Worm (Caenorhabditis elegans) whole organism, early embryonic: ENCODE measurements around the gene K10D2.8.

Source experiments
- B0310.2 ChIP-seq: sonication (generic microtip); optimal IDR thresholded peaks from 2 replicates; lab custom pipeline; 2016; ENCODE audit warnings: mild to moderate bottlenecking, missing genetic modification characterization, missing compliant biosample characterization
- F13C5.2 ChIP-seq: sonication (generic microtip); optimal IDR thresholded peaks from 2 replicates; lab custom pipeline; 2017; ENCODE audit warnings: mild to moderate bottlenecking, missing genetic modification characterization, inconsistent platforms, missing compliant biosample characterization
- aly-1 ChIP-seq: sonication (generic microtip); optimal IDR thresholded peaks from 2 replicates; lab custom pipeline; 2016; ENCODE audit warnings: missing genetic modification characterization, missing compliant biosample characterization
- ama-1 ChIP-seq: fragments of 150-350 bp; optimal IDR thresholded peaks from 2 replicates; lab custom pipeline; 2014
- ceh-13 ChIP-seq: fragments of 200-800 bp; sonication (Bioruptor generic); optimal IDR thresholded peaks from 2 replicates; lab custom pipeline; 2018; ENCODE audit warnings: mild to moderate bottlenecking, missing genetic modification characterization, missing compliant biosample characterization
- ceh-36 ChIP-seq: sonication (generic microtip); optimal IDR thresholded peaks from 2 replicates; lab custom pipeline; 2016; ENCODE audit warnings: missing genetic modification characterization, inconsistent platforms, missing compliant biosample characterization
- ets-7 ChIP-seq: sonication (generic microtip); optimal IDR thresholded peaks from 2 replicates; lab custom pipeline; 2016; ENCODE audit warnings: missing genotype, missing genetic modification characterization, missing compliant biosample characterization
- flt-1 ChIP-seq: fragments of 200-800 bp; sonication (Bioruptor generic); IDR thresholded peaks from 2 replicates; pipeline ENCODE4 v1.3.6; 2022; ENCODE audit warnings: missing genetic modification characterization, missing compliant biosample characterization
- hmbx-1 ChIP-seq: sonication (generic microtip); optimal IDR thresholded peaks from 2 replicates; lab custom pipeline; 2016; ENCODE audit warnings: mild to moderate bottlenecking, missing genetic modification characterization, missing compliant biosample characterization
- hmg-4 ChIP-seq: fragments of 200-800 bp; sonication (Bioruptor generic); optimal IDR thresholded peaks from 2 replicates; lab custom pipeline; 2018; ENCODE audit warnings: mild to moderate bottlenecking, missing genetic modification characterization, missing compliant biosample characterization
- hnd-1 ChIP-seq: sonication (generic microtip); optimal IDR thresholded peaks from 2 replicates; lab custom pipeline; 2016; ENCODE audit warnings: missing genetic modification characterization, missing compliant biosample characterization
- pes-1 ChIP-seq: fragments of 200-800 bp; sonication (Bioruptor generic); IDR thresholded peaks from 2 replicates; pipeline ENCODE4 v1.3.6; 2022; ENCODE audit warnings: missing genetic modification reagents, missing genetic modification characterization, missing compliant biosample characterization
- scrt-1 ChIP-seq: fragments of 200-800 bp; sonication (Bioruptor generic); IDR thresholded peaks from 2 replicates; pipeline ENCODE4 v1.3.6; 2022; ENCODE audit warnings: missing genetic modification characterization, missing compliant biosample characterization
- sea-1 ChIP-seq: fragments of 200-800 bp; sonication (Bioruptor generic); conservative IDR thresholded peaks from 2 replicates; pipeline ENCODE4 v1.3.6; 2022; ENCODE audit warnings: missing genetic modification characterization, missing compliant biosample characterization
- tbx-11 ChIP-seq: fragments of 200-800 bp; sonication (Bioruptor generic); IDR thresholded peaks from 2 replicates; pipeline ENCODE4 v1.3.6; 2022; ENCODE audit warnings: missing genetic modification characterization, missing compliant biosample characterization
- tbx-37 ChIP-seq: fragments of 200-800 bp; sonication (Bioruptor generic); conservative IDR thresholded peaks from 2 replicates; pipeline ENCODE4 v1.3.6; 2022; ENCODE audit warnings: missing genetic modification reagents, missing genetic modification characterization, missing compliant biosample characterization
- tra-4 ChIP-seq: sonication (generic microtip); optimal IDR thresholded peaks from 2 replicates; lab custom pipeline; 2017; ENCODE audit warnings: missing genetic modification characterization, missing compliant biosample characterization

K10D2.8 gene

DNA sequence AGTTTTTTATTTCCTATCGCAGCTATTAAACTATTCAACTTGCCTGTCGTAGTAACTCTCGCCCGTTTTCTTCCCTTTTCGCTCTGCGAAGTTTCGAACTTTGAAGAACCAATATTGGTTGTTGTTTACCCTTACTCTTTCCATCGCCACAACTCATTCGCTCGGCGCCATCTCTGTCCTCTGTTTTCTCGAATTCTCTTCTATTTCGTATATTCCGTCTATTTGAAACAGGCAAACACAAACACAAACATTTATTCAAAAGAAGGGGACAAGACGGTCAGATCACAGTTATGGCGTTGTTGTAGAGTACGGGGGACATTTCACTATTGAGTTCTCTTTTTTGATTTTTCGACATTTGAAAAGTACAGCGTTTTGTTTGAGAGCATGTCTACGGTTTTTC is 34.3 kb downstream of the K10D2.8 start:
- TF ChIP-seq ama-1 (no peak), scrt-1 (GFP tag; lab: Robert Waterston, UW) (no peak), hmbx-1 (no peak), ets-7 (tag; lab: Kevin White, UChicago) (no peak), sea-1 (GFP tag; lab: Robert Waterston, UW) (no peak), hmg-4 (GFP tag; lab: Kevin White, UChicago) (no peak), tra-4 (tag; lab: Kevin White, UChicago) (no peak), tbx-37 (GFP tag; lab: Robert Waterston, UW) (no peak), ceh-36 (tag; lab: Kevin White, UChicago) (no peak), aly-1 (tag; lab: Kevin White, UChicago) (no peak), pes-1 (GFP tag; lab: Robert Waterston, UW) (no peak), flt-1 (no peak), B0310.2 (tag; lab: Kevin White, UChicago) (no peak), tbx-11 (no peak), hnd-1 (tag; lab: Kevin White, UChicago) (no peak), F13C5.2 (tag; lab: Kevin White, UChicago) (no peak), ceh-13 (GFP tag; lab: Kevin White, UChicago) (no peak)

DNA sequence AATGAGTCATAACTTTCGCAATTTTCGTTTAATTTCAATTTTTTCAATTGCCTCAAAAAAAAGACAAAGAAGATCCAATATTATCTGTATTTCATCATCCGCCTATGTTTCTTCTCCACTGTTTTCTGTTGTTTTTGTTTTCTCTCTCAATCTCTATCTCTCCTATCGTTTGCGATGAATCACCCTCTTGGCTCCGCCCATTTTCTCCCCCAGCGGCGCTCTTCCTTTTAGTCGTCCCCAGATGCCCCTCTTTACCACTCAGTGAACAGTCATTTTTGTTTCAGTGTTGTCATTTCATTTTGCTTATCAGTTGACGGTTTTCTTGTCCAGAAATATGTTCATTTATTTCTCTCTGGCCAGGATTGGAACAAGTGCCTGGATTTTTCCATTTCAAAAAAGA is 36.4 kb downstream of the K10D2.8 start:
- no peak for TF ChIP-seq B0310.2 (tag; lab: Kevin White, UChicago)
- TF ChIP-seq aly-1 (tag; lab: Kevin White, UChicago), result no peak
- no peak for TF ChIP-seq sea-1 (GFP tag; lab: Robert Waterston, UW)
- TF ChIP-seq F13C5.2 (tag; lab: Kevin White, UChicago), result no peak
- no peak for TF ChIP-seq hnd-1 (tag; lab: Kevin White, UChicago)
- TF ChIP-seq tbx-37 (GFP tag; lab: Robert Waterston, UW), result no peak
- TF ChIP-seq pes-1 (GFP tag; lab: Robert Waterston, UW), result no peak
- no peak for TF ChIP-seq hmg-4 (GFP tag; lab: Kevin White, UChicago)
- TF ChIP-seq ceh-36 (tag; lab: Kevin White, UChicago), result no peak
- no peak for TF ChIP-seq tbx-11
- no peak for TF ChIP-seq ceh-13 (GFP tag; lab: Kevin White, UChicago)

DNA sequence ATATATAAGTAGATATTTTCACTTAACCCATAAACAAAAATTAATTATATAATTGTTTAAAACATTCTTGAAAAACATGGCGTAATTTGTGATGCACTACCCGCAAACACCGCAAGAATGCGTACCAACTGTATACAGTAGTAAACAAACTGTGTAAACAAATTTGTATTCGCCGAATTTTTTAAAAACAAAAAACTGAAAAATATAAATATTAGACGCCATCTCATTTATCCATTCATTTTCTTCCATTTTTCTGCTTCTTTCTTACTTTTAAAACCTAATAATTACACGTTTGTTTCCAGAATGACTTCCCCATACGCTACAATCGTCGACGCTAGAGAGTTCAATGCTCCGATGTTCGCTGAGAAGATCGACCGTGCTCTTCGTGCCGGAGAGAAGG is 36.8 kb downstream of the K10D2.8 start, which contains the start of gene nex-1:
TSS of gene nex-1 (plus strand) at position 301 of the 400 bp plus-strand sequence.
- no peak for TF ChIP-seq tra-4 (tag; lab: Kevin White, UChicago)
- TF ChIP-seq flt-1, result no peak
- no peak for TF ChIP-seq pes-1 (GFP tag; lab: Robert Waterston, UW)
- no peak for TF ChIP-seq F13C5.2 (tag; lab: Kevin White, UChicago)
- TF ChIP-seq tbx-11, result no peak
- no peak for TF ChIP-seq ama-1
- TF ChIP-seq hmbx-1, result no peak
- no peak for TF ChIP-seq ceh-36 (tag; lab: Kevin White, UChicago)
- no peak for TF ChIP-seq aly-1 (tag; lab: Kevin White, UChicago)
- TF ChIP-seq B0310.2 (tag; lab: Kevin White, UChicago), result no peak
- TF ChIP-seq ceh-13 (GFP tag; lab: Kevin White, UChicago), result no peak
- TF ChIP-seq sea-1 (GFP tag; lab: Robert Waterston, UW), result no peak
- no peak for TF ChIP-seq tbx-37 (GFP tag; lab: Robert Waterston, UW)
- no peak for TF ChIP-seq hmg-4 (GFP tag; lab: Kevin White, UChicago)
- TF ChIP-seq hnd-1 (tag; lab: Kevin White, UChicago), result no peak
- no peak for TF ChIP-seq ets-7 (tag; lab: Kevin White, UChicago)

ce11 chrIII:5227831-5228467 is 39.4 kb downstream of the K10D2.8 start, which contains the start of the genes C34E10.12, C34E10.10 and atp-2:
TSS of gene C34E10.12 (minus strand) at chrIII:5227881.
TSS of gene C34E10.10 (minus strand) at chrIII:5227884.
TSS of gene atp-2 (plus strand) at chrIII:5228417.
- peak; percentile 75 for TF ChIP-seq F13C5.2 (tag; lab: Kevin White, UChicago)
- TF ChIP-seq hmg-4 (GFP tag; lab: Kevin White, UChicago), result peak; percentile 14
- TF ChIP-seq scrt-1 (GFP tag; lab: Robert Waterston, UW), result no peak
- no peak for TF ChIP-seq tra-4 (tag; lab: Kevin White, UChicago)
- TF ChIP-seq B0310.2 (tag; lab: Kevin White, UChicago), result no peak
- TF ChIP-seq hnd-1 (tag; lab: Kevin White, UChicago), result no peak
- no peak for TF ChIP-seq ama-1
- no peak for TF ChIP-seq ets-7 (tag; lab: Kevin White, UChicago)
- TF ChIP-seq aly-1 (tag; lab: Kevin White, UChicago), result no peak
- TF ChIP-seq tbx-37 (GFP tag; lab: Robert Waterston, UW), result no peak
- TF ChIP-seq pes-1 (GFP tag; lab: Robert Waterston, UW), result peak; percentile 51; the same call in 1 of the 2 replicates
- TF ChIP-seq ceh-36 (tag; lab: Kevin White, UChicago), result no peak
- TF ChIP-seq flt-1, result no peak

ce11 chrIII:5228839-5229238 is 40.3 kb downstream of the K10D2.8 start:
- no peak for TF ChIP-seq hmg-4 (GFP tag; lab: Kevin White, UChicago)
- TF ChIP-seq ets-7 (tag; lab: Kevin White, UChicago), result no peak
- TF ChIP-seq scrt-1 (GFP tag; lab: Robert Waterston, UW), result no peak
- no peak for TF ChIP-seq tra-4 (tag; lab: Kevin White, UChicago)
- no peak for TF ChIP-seq ama-1
- TF ChIP-seq tbx-11, result no peak
- no peak for TF ChIP-seq F13C5.2 (tag; lab: Kevin White, UChicago)
- TF ChIP-seq sea-1 (GFP tag; lab: Robert Waterston, UW), result no peak
- no peak for TF ChIP-seq flt-1
- no peak for TF ChIP-seq B0310.2 (tag; lab: Kevin White, UChicago)
- TF ChIP-seq hnd-1 (tag; lab: Kevin White, UChicago), result no peak
- TF ChIP-seq tbx-37 (GFP tag; lab: Robert Waterston, UW), result no peak
- TF ChIP-seq hmbx-1, result no peak
- TF ChIP-seq pes-1 (GFP tag; lab: Robert Waterston, UW), result no peak
- TF ChIP-seq ceh-13 (GFP tag; lab: Kevin White, UChicago), result no peak

DNA sequence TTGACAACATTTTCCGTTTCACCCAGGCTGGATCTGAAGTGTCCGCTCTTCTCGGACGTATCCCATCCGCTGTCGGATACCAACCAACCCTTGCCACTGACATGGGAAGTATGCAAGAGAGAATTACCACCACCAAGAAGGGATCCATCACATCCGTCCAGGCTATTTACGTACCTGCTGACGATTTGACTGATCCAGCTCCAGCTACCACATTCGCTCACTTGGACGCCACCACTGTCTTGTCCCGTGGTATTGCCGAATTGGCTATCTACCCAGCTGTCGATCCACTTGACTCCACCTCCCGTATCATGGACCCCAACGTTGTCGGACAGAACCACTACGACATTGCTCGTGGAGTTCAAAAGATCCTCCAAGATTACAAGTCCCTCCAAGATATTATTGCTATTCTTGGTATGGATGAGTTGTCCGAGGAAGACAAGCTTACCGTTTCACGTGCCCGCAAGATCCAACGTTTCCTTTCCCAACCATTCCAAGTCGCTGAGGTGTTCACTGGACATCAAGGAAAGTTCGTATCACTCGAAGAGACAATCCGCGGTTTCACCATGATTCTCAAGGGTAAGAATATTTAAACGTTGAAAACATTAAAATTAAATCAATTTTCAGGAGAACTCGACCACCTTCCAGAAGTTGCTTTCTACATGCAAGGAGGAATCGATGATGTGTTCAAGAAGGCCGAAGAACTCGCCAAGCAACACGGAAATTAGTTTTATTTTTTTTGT is 41.2 kb downstream of the K10D2.8 start:
- TF ChIP-seq hmg-4 (GFP tag; lab: Kevin White, UChicago) (no peak), B0310.2 (tag; lab: Kevin White, UChicago) (no peak), hmbx-1 (no peak), flt-1 (no peak), tra-4 (tag; lab: Kevin White, UChicago) (no peak), tbx-37 (GFP tag; lab: Robert Waterston, UW) (no peak), tbx-11 (no peak), pes-1 (GFP tag; lab: Robert Waterston, UW) (no peak), sea-1 (GFP tag; lab: Robert Waterston, UW) (no peak), ceh-36 (tag; lab: Kevin White, UChicago) (no peak), ama-1 (no peak), scrt-1 (GFP tag; lab: Robert Waterston, UW) (no peak), hnd-1 (tag; lab: Kevin White, UChicago) (no peak), aly-1 (tag; lab: Kevin White, UChicago) (no peak)
